Worm (Caenorhabditis elegans) whole organism, L1 larva: ENCODE measurements around the gene EGAP9.3.

Source experiments
- egl-27 ChIP-seq, 2 experiments: fragments of 150-350 bp in 1 of 2; sonication (generic microtip); optimal IDR thresholded peaks; 3 replicates each; lab custom pipeline; 2017 to 2018; ENCODE audit warnings: missing biosample characterization in 2 of 2, missing genetic modification characterization in 2 of 2, missing genetic modification reagents in 2 of 2
- lin-39 ChIP-seq: fragments of 150-350 bp; optimal IDR thresholded peaks from 2 replicates; lab custom pipeline; 2014; ENCODE audit warnings: missing biosample characterization, missing genetic modification reagents, missing genetic modification characterization
- unc-62 ChIP-seq: fragments of 150-350 bp; optimal IDR thresholded peaks from 2 replicates; lab custom pipeline; 2014; ENCODE audit warnings: missing biosample characterization, missing genetic modification reagents, missing genetic modification characterization

ce11 chrV:6551707-6552390, 28.1 kb downstream of the EGAP9.3 start, which contains the start of gene twk-10:
- TF ChIP-seq unc-62 (GFP tag; lab: Kevin White, UChicago) (no peak), lin-39 (tag; lab: Kevin White, UChicago) (no peak), egl-27 (tag; optimal IDR thresholded peaks at IDR 0.05; lab: Kevin White, UChicago) (no peak)
